Fruit fly (Drosophila melanogaster) whole organism: ENCODE results near the gene CG42237.

Source experiments
- CG8478 ChIP-seq: fragments of >200 bp; optimal IDR thresholded peaks from 2 replicates; lab custom pipeline; 2018; ENCODE audit warnings: inconsistent platforms
- Dll ChIP-seq: fragments of >200 bp; optimal IDR thresholded peaks from 2 replicates; lab custom pipeline; 2017
- EcR ChIP-seq, 2 experiments: fragments of >200 bp; optimal IDR thresholded peaks; 2 replicates each; lab custom pipeline; 2017; ENCODE audit warnings: missing biosample characterization in 2 of 2, missing genetic modification characterization in 2 of 2, missing genetic modification reagents in 2 of 2
- pan ChIP-seq: fragments of >200 bp; optimal IDR thresholded peaks from 2 replicates; lab custom pipeline; 2017
- psq ChIP-seq: fragments of >200 bp; optimal IDR thresholded peaks from 2 replicates; lab custom pipeline; 2017
- usp ChIP-seq: fragments of >200 bp; optimal IDR thresholded peaks from 2 replicates; lab custom pipeline; 2017; ENCODE audit warnings: missing biosample characterization, missing genetic modification characterization, mixed read lengths

Gene CG42237

dm6 chrX:13130175-13130822 lies 15.4 kb downstream of the CG42237 start:
- no peak for TF ChIP-seq psq (lab: Kevin White, UChicago)
- TF ChIP-seq pan (lab: Kevin White, UChicago): no peak
- no peak for TF ChIP-seq EcR (GFP tag; optimal IDR thresholded peaks at IDR 0.05; lab: Kevin White, UChicago)
- no peak for TF ChIP-seq usp (GFP tag; lab: Kevin White, UChicago)
- TF ChIP-seq Dll: no peak
- TF ChIP-seq CG8478 (lab: Kevin White, UChicago): no peak

dm6 chrX:13131063-13131773 lies 16.3 kb downstream of the CG42237 start:
- no peak for TF ChIP-seq usp (GFP tag; lab: Kevin White, UChicago)
- TF ChIP-seq Dll: peak; percentile 68
- no peak for TF ChIP-seq pan (lab: Kevin White, UChicago)
- no peak for TF ChIP-seq CG8478 (lab: Kevin White, UChicago)
- no peak for TF ChIP-seq EcR (GFP tag; optimal IDR thresholded peaks at IDR 0.05; lab: Kevin White, UChicago)

- TF ChIP-seq CG8478 (lab: Kevin White, UChicago): no peak
- no peak for TF ChIP-seq Dll
- TF ChIP-seq EcR (GFP tag; optimal IDR thresholded peaks at IDR 0.05; lab: Kevin White, UChicago): no peak
- TF ChIP-seq psq (lab: Kevin White, UChicago): no peak
- no peak for TF ChIP-seq pan (lab: Kevin White, UChicago)
- TF ChIP-seq usp (GFP tag; lab: Kevin White, UChicago): no peak
Observed at dm6 chrX:13134811-13135210, 19.9 kb downstream of the CG42237 start.

- no peak for TF ChIP-seq usp (GFP tag; lab: Kevin White, UChicago)
- no peak for TF ChIP-seq Dll
- no peak for TF ChIP-seq pan (lab: Kevin White, UChicago)
- TF ChIP-seq EcR (GFP tag; optimal IDR thresholded peaks at IDR 0.05; lab: Kevin White, UChicago): no peak
- no peak for TF ChIP-seq psq (lab: Kevin White, UChicago)
- no peak for TF ChIP-seq CG8478 (lab: Kevin White, UChicago)
Observed at dm6 chrX:13135702-13136101, 20.8 kb downstream of the CG42237 start.

dm6 chrX:13136939-13137697 lies 22.2 kb downstream of the CG42237 start:
- TF ChIP-seq Dll: no peak

dm6 chrX:13138887-13139286 lies 24.0 kb downstream of the CG42237 start, which contains the start of gene CG32645:
CG32645 (plus strand) TSS chrX:13139199.
- no peak for TF ChIP-seq pan (lab: Kevin White, UChicago)
- peak; percentile 11 for TF ChIP-seq Dll

dm6 chrX:13143100-13143499 lies 28.2 kb downstream of the CG42237 start:
- TF ChIP-seq CG8478 (lab: Kevin White, UChicago): no peak
- TF ChIP-seq Dll: no peak
- TF ChIP-seq usp (GFP tag; lab: Kevin White, UChicago): no peak
- TF ChIP-seq psq (lab: Kevin White, UChicago): no peak
- TF ChIP-seq pan (lab: Kevin White, UChicago): no peak

- no peak for TF ChIP-seq pan (lab: Kevin White, UChicago)
- no peak for TF ChIP-seq Dll
- no peak for TF ChIP-seq CG8478 (lab: Kevin White, UChicago)
Observed at dm6 chrX:13145858-13146257, 30.9 kb downstream of the CG42237 start.

- TF ChIP-seq usp (GFP tag; lab: Kevin White, UChicago) (no peak), pan (lab: Kevin White, UChicago) (no peak), EcR (GFP tag; optimal IDR thresholded peaks at IDR 0.05; lab: Kevin White, UChicago) (no peak), Dll (no peak), psq (lab: Kevin White, UChicago) (no peak), CG8478 (lab: Kevin White, UChicago) (no peak)
Observed at dm6 chrX:13149083-13149482, 34.2 kb downstream of the CG42237 start.

dm6 chrX:13154783-13155182 lies 39.9 kb downstream of the CG42237 start, which contains the start of the genes CG4318 and CG4332:
CG4318 (minus strand) TSS chrX:13154924.
CG4332 (plus strand) TSS chrX:13155038.
- TF ChIP-seq CG8478 (lab: Kevin White, UChicago): no peak
- no peak for TF ChIP-seq psq (lab: Kevin White, UChicago)
- no peak for TF ChIP-seq pan (lab: Kevin White, UChicago)
- no peak for TF ChIP-seq usp (GFP tag; lab: Kevin White, UChicago)
- no peak for TF ChIP-seq Dll
- no peak for TF ChIP-seq EcR (GFP tag; optimal IDR thresholded peaks at IDR 0.05; lab: Kevin White, UChicago)

- no peak for TF ChIP-seq pan (lab: Kevin White, UChicago)
- TF ChIP-seq usp (GFP tag; lab: Kevin White, UChicago): no peak
- TF ChIP-seq CG8478 (lab: Kevin White, UChicago): no peak
- no peak for TF ChIP-seq psq (lab: Kevin White, UChicago)
- no peak for TF ChIP-seq EcR (GFP tag; optimal IDR thresholded peaks at IDR 0.05; lab: Kevin White, UChicago)
- no peak for TF ChIP-seq Dll
Observed at dm6 chrX:13159481-13159880, 44.5 kb downstream of the CG42237 start, which contains the start of the genes Bap60 and CG12096. Bap60 (minus strand) TSS chrX:13159508. CG12096 (plus strand) TSS chrX:13159604.
